Worm (Caenorhabditis elegans): ENCODE data around the gene nhr-80.

nhr-80 gene

ce11 chrIII:2919-3371, 11.7 kb downstream of the nhr-80 start, which contains the start of the genes fbxa-6, cTel54X.2 and npr-30:
fbxa-6 (minus strand) TSS chrIII:3097.
cTel54X.2 (plus strand) TSS chrIII:3278.
npr-30 (plus strand) TSS chrIII:3321.
- no peak for TF ChIP-seq ces-1 (GFP tag; optimal IDR thresholded peaks at IDR 0.05)
- TF ChIP-seq lin-13 (tag; optimal IDR thresholded peaks at IDR 0.05), result no peak
- TF ChIP-seq nhr-12 (tag; optimal IDR thresholded peaks at IDR 0.05), result no peak
- TF ChIP-seq tbx-8 (GFP tag; optimal IDR thresholded peaks at IDR 0.05), result no peak
- TF ChIP-seq mep-1 (tag; optimal IDR thresholded peaks at IDR 0.05), result no peak
- TF ChIP-seq nhr-28 (tag; optimal IDR thresholded peaks at IDR 0.05), result no peak
- no peak for TF ChIP-seq elt-1 (tag; optimal IDR thresholded peaks at IDR 0.05; ENCODE audit: borderline replicate concordance, insufficient read depth)
- no peak for TF ChIP-seq nhr-237 (tag; optimal IDR thresholded peaks at IDR 0.05)
- no peak for TF ChIP-seq nhr-2 (tag; optimal IDR thresholded peaks at IDR 0.05)
- no peak for TF ChIP-seq ceh-83 (GFP tag; optimal IDR thresholded peaks at IDR 0.05)
- no peak for TF ChIP-seq ham-2 (GFP tag; optimal IDR thresholded peaks at IDR 0.05)
- TF ChIP-seq bed-3 (GFP tag; optimal IDR thresholded peaks at IDR 0.05), result no peak
- TF ChIP-seq snpc-4 (tag; optimal IDR thresholded peaks at IDR 0.05), result no peak
- no peak for TF ChIP-seq cnd-1 (tag; optimal IDR thresholded peaks at IDR 0.05)
- TF ChIP-seq unc-62 (GFP tag; optimal IDR thresholded peaks at IDR 0.05), result no peak
- TF ChIP-seq ztf-11 (tag; optimal IDR thresholded peaks at IDR 0.05), result no peak
- no peak for TF ChIP-seq unc-120 (tag; optimal IDR thresholded peaks at IDR 0.05; ENCODE audit: poor library complexity, severe bottlenecking)
- TF ChIP-seq unc-39 (tag; optimal IDR thresholded peaks at IDR 0.05), result no peak

Measured in whole organism, mixed stage, embryonic.